Worm (Caenorhabditis elegans) whole organism, L4 larva: ENCODE data around the gene W09C2.9.
A peak's percentile ranks its signal among the peaks of the same experiment; 100 is the strongest.
"Not testable (repeated sequence)": the region's sequence is repeated elsewhere in the genome, so short reads cannot be mapped to it uniquely, and the experiment has no call there.

Experiments used
- F37D6.2 ChIP-seq: sonication (generic microtip); optimal IDR thresholded peaks from 2 replicates; lab custom pipeline; 2016; ENCODE audit warnings: mild to moderate bottlenecking, missing genetic modification characterization, missing compliant biosample characterization
- F49E8.2 ChIP-seq: sonication (generic microtip); optimal IDR thresholded peaks from 2 replicates; lab custom pipeline; 2016; ENCODE audit warnings: missing compliant biosample characterization, mild to moderate bottlenecking, missing genetic modification characterization, borderline replicate concordance
- T20F7.1 ChIP-seq: fragments of 200-800 bp; sonication (Bioruptor generic); optimal IDR thresholded peaks from 2 replicates; lab custom pipeline; 2018; ENCODE audit warnings: mild to moderate bottlenecking, missing genetic modification characterization, missing compliant biosample characterization
- T26A8.4 ChIP-seq: fragments of 200-800 bp; sonication (Bioruptor generic); IDR thresholded peaks from 2 replicates; pipeline ENCODE4 v1.3.6; 2022; ENCODE audit warnings: missing genetic modification characterization, missing compliant biosample characterization
- Y105C5A.15 ChIP-seq: fragments of 200-800 bp; sonication (Bioruptor generic); IDR thresholded peaks from 2 replicates; pipeline ENCODE4 v1.3.6; 2022; ENCODE audit warnings: missing genetic modification characterization, missing compliant biosample characterization
- Y48G9A.11 ChIP-seq: fragments of 200-800 bp; sonication (Bioruptor generic); IDR thresholded peaks from 2 replicates; pipeline ENCODE4 v1.3.6; 2022; ENCODE audit warnings: missing genetic modification reagents, missing genetic modification characterization, missing compliant biosample characterization
- aha-1 ChIP-seq: fragments of 150-350 bp; peaks from one replicate; lab custom pipeline; 2014; ENCODE audit warnings: missing biosample characterization, missing genetic modification characterization
- ama-1 ChIP-seq: fragments of 150-350 bp; optimal IDR thresholded peaks from 2 replicates; lab custom pipeline; 2014; ENCODE audit warnings: inconsistent platforms, mixed read lengths
- attf-4 ChIP-seq: sonication (generic microtip); optimal IDR thresholded peaks from 3 replicates; lab custom pipeline; 2017; ENCODE audit warnings: missing biosample characterization, missing genetic modification characterization
- daf-12 ChIP-seq: fragments of 150-350 bp; optimal IDR thresholded peaks from 2 replicates; lab custom pipeline; 2014; ENCODE audit warnings: missing biosample characterization, missing genetic modification reagents, missing genetic modification characterization
- daf-16 ChIP-seq, 3 experiments: sonication (generic microtip); optimal IDR thresholded peaks; 2 replicates each; lab custom pipeline; 2016 to 2017; ENCODE audit warnings: missing genetic modification characterization in 3 of 3, missing genetic modification reagents in 3 of 3, mild to moderate bottlenecking in 2 of 3, missing compliant biosample characterization in 2 of 3, missing biosample characterization in 1 of 3, moderate library complexity in 1 of 3
- daf-19 ChIP-seq: fragments of 200-800 bp; sonication (Bioruptor generic); conservative IDR thresholded peaks from 2 replicates; pipeline ENCODE4 v1.3.6; 2022; ENCODE audit warnings: missing genetic modification characterization, missing compliant biosample characterization
- dmd-6 ChIP-seq: fragments of 200-800 bp; sonication (Bioruptor generic); IDR thresholded peaks from 2 replicates; pipeline ENCODE4 v1.3.6; 2022; ENCODE audit warnings: missing genetic modification reagents, missing genetic modification characterization, missing compliant biosample characterization
- fkh-10 ChIP-seq: fragments of 150-350 bp; optimal IDR thresholded peaks from 2 replicates; lab custom pipeline; 2014; ENCODE audit warnings: missing biosample characterization, missing genetic modification reagents, missing genetic modification characterization
- fos-1 ChIP-seq: fragments of 150-350 bp; optimal IDR thresholded peaks from 2 replicates; lab custom pipeline; 2014; ENCODE audit warnings: missing biosample characterization, missing genetic modification characterization
- hlh-30 ChIP-seq: sonication (generic microtip); optimal IDR thresholded peaks from 2 replicates; lab custom pipeline; 2017; ENCODE audit warnings: antibody characterized with exemption, mild to moderate bottlenecking, missing genetic modification characterization, missing compliant biosample characterization; ENCODE audit not compliant: insufficient read depth
- lim-7 ChIP-seq: fragments of 200-800 bp; sonication (Bioruptor generic); IDR thresholded peaks from 2 replicates; pipeline ENCODE4 v1.3.6; 2022; ENCODE audit warnings: missing genetic modification characterization, missing compliant biosample characterization
- lin-1 ChIP-seq: fragments of 200-800 bp; sonication (Bioruptor generic); IDR thresholded peaks from 2 replicates; pipeline ENCODE4 v1.3.6; 2022; ENCODE audit warnings: missing genetic modification reagents, missing genetic modification characterization, missing compliant biosample characterization
- lin-29 ChIP-seq: fragments of 200-800 bp; sonication (Bioruptor generic); IDR thresholded peaks from 2 replicates; pipeline ENCODE4 v1.3.6; 2022; ENCODE audit warnings: missing genetic modification reagents, missing genetic modification characterization, missing compliant biosample characterization
- mdl-1 ChIP-seq, 2 experiments: fragments of 150-350 bp in 1 of 2; sonication (generic microtip) in 1 of 2; optimal IDR thresholded peaks; 2 replicates each; lab custom pipeline; 2014 to 2017; ENCODE audit warnings: missing biosample characterization in 2 of 2, missing genetic modification characterization in 2 of 2
- mes-2 ChIP-seq: sonication (generic microtip); optimal IDR thresholded peaks from 2 replicates; lab custom pipeline; 2016; ENCODE audit warnings: missing genotype, mild to moderate bottlenecking, missing genetic modification characterization, missing compliant biosample characterization; ENCODE audit not compliant: poor library complexity, severe bottlenecking
- mxl-3 ChIP-seq: fragments of 200-800 bp; sonication (Bioruptor generic); optimal IDR thresholded peaks from 2 replicates; lab custom pipeline; 2018; ENCODE audit warnings: mild to moderate bottlenecking, missing genetic modification characterization, missing compliant biosample characterization
- nhr-11 ChIP-seq: fragments of 150-350 bp; optimal IDR thresholded peaks from 2 replicates; lab custom pipeline; 2014; ENCODE audit warnings: missing biosample characterization, missing genetic modification characterization
- nhr-111 ChIP-seq: fragments of 200-800 bp; sonication (Bioruptor generic); optimal IDR thresholded peaks from 2 replicates; lab custom pipeline; 2018; ENCODE audit warnings: mild to moderate bottlenecking, missing genetic modification characterization, missing compliant biosample characterization
- nhr-25 ChIP-seq: sonication (generic microtip); optimal IDR thresholded peaks from 2 replicates; lab custom pipeline; 2017; ENCODE audit warnings: missing genetic modification characterization, mild to moderate bottlenecking, missing compliant biosample characterization, antibody characterized with exemption, moderate library complexity, borderline replicate concordance; ENCODE audit not compliant: insufficient read depth
- nhr-28 ChIP-seq: fragments of 150-350 bp; optimal IDR thresholded peaks from 2 replicates; lab custom pipeline; 2014; ENCODE audit warnings: missing biosample characterization, missing genetic modification characterization
- nhr-41 ChIP-seq: fragments of 200-800 bp; sonication (Bioruptor generic); IDR thresholded peaks from 2 replicates; pipeline ENCODE4 v1.3.6; 2022; ENCODE audit warnings: missing genetic modification reagents, missing genetic modification characterization, missing compliant biosample characterization
- nhr-77 ChIP-seq: fragments of 150-350 bp; optimal IDR thresholded peaks from 2 replicates; lab custom pipeline; 2014; ENCODE audit warnings: missing biosample characterization, missing genetic modification characterization
- php-3 ChIP-seq: fragments of 200-800 bp; sonication (Bioruptor generic); IDR thresholded peaks from 2 replicates; pipeline ENCODE4 v1.3.6; 2022; ENCODE audit warnings: missing genetic modification reagents, missing genetic modification characterization, missing compliant biosample characterization
- pqm-1 ChIP-seq: sonication (generic microtip); optimal IDR thresholded peaks from 2 replicates; lab custom pipeline; 2017; ENCODE audit warnings: missing biosample characterization, missing genetic modification characterization
- snpc-1.2 ChIP-seq: fragments of 200-800 bp; sonication (Bioruptor generic); IDR thresholded peaks from 2 replicates; pipeline ENCODE4 v1.3.6; 2022; ENCODE audit warnings: missing genetic modification reagents, missing genetic modification characterization, missing compliant biosample characterization
- snpc-4 ChIP-seq: fragments of 150-350 bp; optimal IDR thresholded peaks from 2 replicates; lab custom pipeline; 2014; ENCODE audit warnings: missing biosample characterization, missing genetic modification characterization
- spr-1 ChIP-seq: sonication (generic microtip); optimal IDR thresholded peaks from 2 replicates; lab custom pipeline; 2016; ENCODE audit warnings: mild to moderate bottlenecking, missing genetic modification characterization, missing compliant biosample characterization
- tra-1 ChIP-seq: fragments of 200-800 bp; sonication (Bioruptor generic); IDR thresholded peaks from 2 replicates; pipeline ENCODE4 v1.3.6; 2022; ENCODE audit warnings: missing genetic modification reagents, missing genetic modification characterization, missing compliant biosample characterization
- unc-62 ChIP-seq, 3 experiments: fragments of 150-350 bp in 1 of 3; sonication (generic microtip); optimal IDR thresholded peaks in 2 of 3; peaks in 1 of 3; 1 replicate in 1 of 3; 2 replicates in 2 of 3; lab custom pipeline; 2014 to 2017; ENCODE audit warnings: missing biosample characterization in 3 of 3, missing genetic modification characterization in 3 of 3, missing genetic modification reagents in 3 of 3, missing genotype in 1 of 3
- vab-7 ChIP-seq: fragments of 200-800 bp; sonication (Bioruptor generic); IDR thresholded peaks from 2 replicates; pipeline ENCODE4 v1.3.6; 2022; ENCODE audit warnings: missing genetic modification reagents, missing genetic modification characterization, missing compliant biosample characterization
- zip-11 ChIP-seq: fragments of 200-800 bp; sonication (Bioruptor generic); IDR thresholded peaks from 2 replicates; pipeline ENCODE4 v1.3.6; 2022; ENCODE audit warnings: missing genetic modification characterization, missing compliant biosample characterization
- ztf-7 ChIP-seq: fragments of 150-350 bp; optimal IDR thresholded peaks from 2 replicates; lab custom pipeline; 2014; ENCODE audit warnings: missing biosample characterization, missing genetic modification characterization

The W09C2.9 gene

DNA sequence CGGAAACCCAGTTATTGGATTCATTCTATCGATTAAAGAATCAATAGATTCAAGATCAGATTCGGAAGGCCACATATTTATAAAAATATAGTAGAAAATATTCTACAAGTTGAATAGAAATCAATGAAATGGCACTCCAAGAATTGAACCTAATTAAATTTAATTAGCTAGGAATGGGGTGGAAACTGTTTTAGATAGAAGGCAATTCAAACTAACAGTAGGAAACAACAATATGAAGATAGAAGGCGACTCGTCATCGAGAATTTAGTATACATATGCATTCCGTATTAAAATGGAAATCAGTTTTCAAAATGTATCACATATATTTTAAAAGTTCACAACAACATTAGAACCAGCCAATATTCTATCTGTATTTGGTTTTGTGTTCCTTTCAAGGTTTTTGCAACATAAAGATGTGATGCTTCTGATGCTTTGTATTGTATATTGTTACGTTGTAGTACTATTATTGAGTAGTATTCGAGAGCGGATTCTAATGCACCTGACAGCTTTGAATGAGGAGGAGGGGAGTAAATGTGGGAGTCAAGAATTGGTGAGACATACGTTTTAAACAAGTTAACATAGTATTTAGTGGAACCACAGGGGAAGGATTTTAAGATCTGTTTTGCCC, 27.3 kb downstream of the W09C2.9 start, which contains the start of the genes F27C8.3 and F27C8.2:
Gene F27C8.3, minus strand, starts transcription at position 101 of the 628 bp plus-strand sequence.
Gene F27C8.2, plus strand, starts transcription at position 578 of the 628 bp plus-strand sequence.
- TF ChIP-seq unc-62 (GFP tag; optimal IDR thresholded peaks at IDR 0.05 in 1 of 2; lab: Kevin White, UChicago) = peak in 1 of 2 experiments; percentile 4
- not testable (repeated sequence) for TF ChIP-seq unc-62 (tag; optimal IDR thresholded peaks at IDR 0.05; lab: Kevin White, UChicago)

ce11 chrIV:9593456-9593855, 29.7 kb downstream of the W09C2.9 start, which contains the start of gene spp-18:
Gene spp-18, plus strand, starts transcription at chrIV:9593712.
- peak; percentile 79 for TF ChIP-seq mxl-3 (GFP tag; lab: Kevin White, UChicago)
- peak; percentile 80 for TF ChIP-seq nhr-28
- TF ChIP-seq daf-16 (GFP tag; optimal IDR thresholded peaks at IDR 0.05; lab: Kevin White, UChicago) = no peak
- peak; percentile 62 for TF ChIP-seq daf-16 (tag; optimal IDR thresholded peaks at IDR 0.05; lab: Kevin White, UChicago)
- TF ChIP-seq mdl-1 (tag; optimal IDR thresholded peaks at IDR 0.05; lab: Kevin White, UChicago) = peak in 1 of 2 experiments; percentile 50
- TF ChIP-seq dmd-6 (GFP tag; lab: Robert Waterston, UW) = peak; percentile 90
- TF ChIP-seq php-3 (GFP tag; lab: Robert Waterston, UW) = no peak
- no peak for TF ChIP-seq fkh-10
- TF ChIP-seq pqm-1 (tag; lab: Kevin White, UChicago) = peak; percentile 91
- TF ChIP-seq nhr-77 (tag; lab: Kevin White, UChicago) = peak; percentile 63
- TF ChIP-seq lin-1 (GFP tag; lab: Robert Waterston, UW) = 0 out of 2 replicates have a peak, but pooled peaks have one; percentile 20
- no peak for TF ChIP-seq ztf-7 (tag; lab: Kevin White, UChicago)
- TF ChIP-seq, all 104 proteins: peak for 8

- TF ChIP-seq daf-12 (tag; lab: Kevin White, UChicago) (no peak), T20F7.1 (GFP tag; lab: Kevin White, UChicago) (no peak), mxl-3 (GFP tag; lab: Kevin White, UChicago) (no peak), Y105C5A.15 (GFP tag; lab: Robert Waterston, UW) (no peak), attf-4 (tag; lab: Kevin White, UChicago) (no peak), ama-1 (lab: Kevin White, UChicago) (no peak), aha-1 (tag; lab: Kevin White, UChicago) (no peak), nhr-41 (no peak), snpc-4 (tag; lab: Kevin White, UChicago) (no peak), snpc-1.2 (GFP tag; lab: Robert Waterston, UW) (no peak)
Measured at ce11 chrIV:9592413-9592812, 30.8 kb downstream of the W09C2.9 start, which contains the start of gene pei-1. Gene pei-1, minus strand, starts transcription at chrIV:9592513.

ce11 chrIV:9588784-9589457, 34.2 kb downstream of the W09C2.9 start, which contains the start of gene trcs-1:
Gene trcs-1, minus strand, starts transcription at chrIV:9588834.
- TF ChIP-seq lim-7 (GFP tag; lab: Robert Waterston, UW) (no peak), aha-1 (tag; lab: Kevin White, UChicago) (no peak), daf-19 (GFP tag; lab: Robert Waterston, UW) (no peak), nhr-11 (tag; lab: Kevin White, UChicago) (no peak), spr-1 (tag; lab: Kevin White, UChicago) (no peak), F37D6.2 (tag; lab: Kevin White, UChicago) (no peak), tra-1 (no peak), vab-7 (GFP tag; lab: Robert Waterston, UW) (no peak), mes-2 (tag; lab: Kevin White, UChicago) (no peak), lin-29 (GFP tag; lab: Robert Waterston, UW) (no peak), F49E8.2 (peak; percentile 54), ztf-7 (tag; lab: Kevin White, UChicago) (no peak), nhr-25 (no peak), T26A8.4 (GFP tag; lab: Robert Waterston, UW) (no peak), snpc-1.2 (GFP tag; lab: Robert Waterston, UW) (peak; percentile 88), hlh-30 (no peak), Y48G9A.11 (GFP tag; lab: Robert Waterston, UW) (0 out of 2 replicates have a peak, but pooled peaks have one; percentile 46), fos-1 (tag; lab: Kevin White, UChicago) (no peak), zip-11 (no peak), nhr-77 (tag; lab: Kevin White, UChicago) (no peak), nhr-111 (GFP tag; lab: Kevin White, UChicago) (no peak)
